Fruit fly (Drosophila melanogaster): ENCODE results near the gene shv.

DNA sequence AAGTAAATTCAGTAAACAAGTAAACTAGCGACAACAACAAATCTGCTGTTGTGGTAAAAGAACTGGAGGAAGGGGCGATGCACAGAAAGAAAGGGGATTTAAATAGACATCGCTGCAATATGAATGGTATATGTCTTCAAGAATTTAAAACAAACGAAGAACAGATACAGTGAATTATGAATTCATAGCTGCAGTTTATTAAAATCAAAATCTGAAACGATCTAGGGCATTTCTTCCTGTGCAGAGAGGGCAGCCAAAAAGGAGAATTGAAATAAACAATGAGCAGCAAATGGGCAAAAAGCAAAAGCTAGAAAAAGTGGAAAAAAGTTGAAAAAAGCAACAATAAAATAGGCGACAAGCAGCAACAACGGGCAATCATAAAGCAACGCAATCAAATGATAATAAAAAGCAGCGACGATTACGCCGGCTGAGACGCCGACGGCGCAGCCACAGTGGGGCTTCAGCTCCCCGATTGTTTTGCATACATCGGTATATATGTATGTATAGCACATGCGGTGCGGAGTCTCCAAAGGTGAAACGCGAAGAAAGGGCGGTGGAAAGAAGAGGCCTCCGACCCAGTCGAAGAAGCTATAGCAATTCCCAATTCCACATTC is 15.9 kb downstream of the shv start:
- no peak for TF ChIP-seq h (optimal IDR thresholded peaks at IDR 0.05)
- TF ChIP-seq Sin3A (optimal IDR thresholded peaks at IDR 0.05), result no peak
- TF ChIP-seq psq (optimal IDR thresholded peaks at IDR 0.05), result no peak
